Worm (Caenorhabditis elegans): ENCODE measurements around the gene tag-278.
A peak's percentile ranks its signal among the peaks of the same experiment; 100 is the strongest.

ce11 chrX:3695826-3696225 lies 6.8 kb upstream of the tag-278 start:
- TF ChIP-seq mab-9 (GFP tag; IDR thresholded peaks at IDR 0.05) (no peak), nhr-237 (tag; optimal IDR thresholded peaks at IDR 0.05) (no peak), blmp-1 (tag; optimal IDR thresholded peaks at IDR 0.05) (peak; percentile 67), mdl-1 (tag; optimal IDR thresholded peaks at IDR 0.05) (no peak), nhr-12 (tag; optimal IDR thresholded peaks at IDR 0.05) (no peak), sup-37 (GFP tag; optimal IDR thresholded peaks at IDR 0.05) (no peak), nhr-77 (tag; optimal IDR thresholded peaks at IDR 0.05) (no peak), skn-1 (tag; optimal IDR thresholded peaks at IDR 0.05) (no peak), fkh-10 (GFP tag; optimal IDR thresholded peaks at IDR 0.05) (no peak), pqm-1 (tag; optimal IDR thresholded peaks at IDR 0.05) (no peak)

Data from whole organism, L1 larva.